Worm (Caenorhabditis elegans) whole organism, young adult: ENCODE measurements around the gene zipt-9.
A peak's percentile ranks its signal among the peaks of the same experiment; 100 is the strongest.

Source experiments
- B0019.2 ChIP-seq: fragments of 200-800 bp; sonication (Bioruptor generic); conservative IDR thresholded peaks from 2 replicates; pipeline ENCODE4 v1.3.6; 2022; ENCODE audit warnings: missing genetic modification reagents, missing genetic modification characterization, missing compliant biosample characterization
- C06A6.2 ChIP-seq: fragments of 200-800 bp; sonication (Bioruptor generic); conservative IDR thresholded peaks from 2 replicates; pipeline ENCODE4 v1.3.6; 2022; ENCODE audit warnings: missing genetic modification characterization, missing compliant biosample characterization
- C17E4.6 ChIP-seq: fragments of 200-800 bp; sonication (Bioruptor generic); IDR thresholded peaks from 2 replicates; pipeline ENCODE4 v1.3.6; 2022; ENCODE audit warnings: missing genetic modification reagents, missing genetic modification characterization, missing compliant biosample characterization
- F22D6.2 ChIP-seq: sonication (generic microtip); optimal IDR thresholded peaks from 2 replicates; lab custom pipeline; 2016; ENCODE audit warnings: mild to moderate bottlenecking, missing genetic modification characterization, missing compliant biosample characterization
- F33H1.4 ChIP-seq: fragments of 200-800 bp; sonication (Bioruptor generic); IDR thresholded peaks from 2 replicates; pipeline ENCODE4 v1.3.6; 2022; ENCODE audit warnings: missing genetic modification reagents, missing genetic modification characterization, missing compliant biosample characterization
- F37B4.10 ChIP-seq: fragments of 200-800 bp; sonication (Bioruptor generic); IDR thresholded peaks from 2 replicates; pipeline ENCODE4 v1.3.6; 2022; ENCODE audit warnings: missing genetic modification characterization, missing compliant biosample characterization
- K11D2.4 ChIP-seq: fragments of 200-800 bp; sonication (Bioruptor generic); IDR thresholded peaks from 2 replicates; pipeline ENCODE4 v1.3.6; 2022; ENCODE audit warnings: missing genetic modification reagents, missing genetic modification characterization, missing compliant biosample characterization
- K12H6.12 ChIP-seq: fragments of 200-800 bp; sonication (Bioruptor generic); optimal IDR thresholded peaks from 2 replicates; lab custom pipeline; 2018; ENCODE audit warnings: mild to moderate bottlenecking, missing genetic modification characterization, missing compliant biosample characterization
- Y56A3A.18 ChIP-seq: fragments of 200-800 bp; sonication (Bioruptor generic); IDR thresholded peaks from 2 replicates; pipeline ENCODE4 v1.3.6; 2022; ENCODE audit warnings: missing genetic modification reagents, missing genetic modification characterization, missing compliant biosample characterization
- Y79H2A.3 ChIP-seq: fragments of 200-800 bp; sonication (Bioruptor generic); conservative IDR thresholded peaks from 2 replicates; pipeline ENCODE4 v1.3.6; 2022; ENCODE audit warnings: missing genetic modification reagents, missing genetic modification characterization, missing compliant biosample characterization
- ama-1 ChIP-seq, 3 experiments: fragments of 150-350 bp in 1 of 3; sonication (generic microtip) in 2 of 3; optimal IDR thresholded peaks; 2 replicates each; lab custom pipeline; 2014 to 2018; ENCODE audit warnings: missing biosample characterization in 2 of 3, missing genetic modification characterization in 2 of 3, missing genetic modification reagents in 2 of 3
- aptf-2 ChIP-seq: fragments of 200-800 bp; sonication (Bioruptor generic); conservative IDR thresholded peaks from 2 replicates; pipeline ENCODE4 v1.3.6; 2022; ENCODE audit warnings: missing genetic modification reagents, missing genetic modification characterization, missing compliant biosample characterization
- attf-5 ChIP-seq: fragments of 200-800 bp; sonication (Bioruptor generic); optimal IDR thresholded peaks from 2 replicates; lab custom pipeline; 2018; ENCODE audit warnings: mild to moderate bottlenecking, missing genetic modification characterization, missing compliant biosample characterization
- bed-1 ChIP-seq: fragments of 200-800 bp; sonication (Bioruptor generic); IDR thresholded peaks from 2 replicates; pipeline ENCODE4 v1.3.6; 2022; ENCODE audit warnings: missing genetic modification reagents, missing genetic modification characterization, missing compliant biosample characterization
- cebp-1 ChIP-seq, 2 experiments: fragments of 200-800 bp in 1 of 2; sonication (Bioruptor generic) in 1 of 2; sonication (generic microtip) in 1 of 2; IDR thresholded peaks in 1 of 2; optimal IDR thresholded peaks in 1 of 2; 2 replicates each; pipeline versions ENCODE4 v1.3.6 to Lab custom; 2017 to 2022; ENCODE audit warnings: missing compliant biosample characterization in 2 of 2, missing genetic modification characterization in 2 of 2, mild to moderate bottlenecking in 1 of 2, missing genetic modification reagents in 1 of 2, moderate library complexity in 1 of 2
- cebp-2 ChIP-seq: fragments of 200-800 bp; sonication (Bioruptor generic); IDR thresholded peaks from 2 replicates; pipeline ENCODE4 v1.3.6; 2022; ENCODE audit warnings: missing genetic modification characterization, missing compliant biosample characterization
- ceh-27 ChIP-seq: fragments of 200-800 bp; sonication (Bioruptor generic); optimal IDR thresholded peaks from 2 replicates; lab custom pipeline; 2018; ENCODE audit warnings: mild to moderate bottlenecking, missing genetic modification characterization, moderate library complexity, missing compliant biosample characterization
- ceh-40 ChIP-seq: fragments of 200-800 bp; sonication (Bioruptor generic); IDR thresholded peaks from 2 replicates; pipeline ENCODE4 v1.3.6; 2022; ENCODE audit warnings: missing genetic modification characterization, missing compliant biosample characterization
- ceh-91 ChIP-seq: fragments of 200-800 bp; sonication (Bioruptor generic); IDR thresholded peaks from 2 replicates; pipeline ENCODE4 v1.3.6; 2022; ENCODE audit warnings: missing genetic modification reagents, missing genetic modification characterization, missing compliant biosample characterization
- chd-7 ChIP-seq: sonication (generic microtip); optimal IDR thresholded peaks from 2 replicates; lab custom pipeline; 2016; ENCODE audit warnings: mild to moderate bottlenecking, missing genetic modification characterization, moderate library complexity, missing compliant biosample characterization
- die-1 ChIP-seq: sonication (generic microtip); optimal IDR thresholded peaks from 2 replicates; lab custom pipeline; 2016; ENCODE audit warnings: missing genotype, mild to moderate bottlenecking, missing genetic modification characterization, missing compliant biosample characterization
- egl-44 ChIP-seq: fragments of 200-800 bp; sonication (Bioruptor generic); IDR thresholded peaks from 2 replicates; pipeline ENCODE4 v1.3.6; 2022; ENCODE audit warnings: missing genetic modification reagents, missing genetic modification characterization, missing compliant biosample characterization
- fkh-3 ChIP-seq: sonication (generic microtip); optimal IDR thresholded peaks from 2 replicates; lab custom pipeline; 2016; ENCODE audit warnings: mild to moderate bottlenecking, missing genetic modification characterization, missing compliant biosample characterization
- gei-17 ChIP-seq: fragments of 200-800 bp; sonication (Bioruptor generic); optimal IDR thresholded peaks from 2 replicates; lab custom pipeline; 2018; ENCODE audit warnings: mild to moderate bottlenecking, missing genetic modification characterization, missing compliant biosample characterization
- him-1 ChIP-seq: sonication (generic microtip); optimal IDR thresholded peaks from 2 replicates; lab custom pipeline; 2016; ENCODE audit warnings: missing genotype, missing genetic modification reagents, missing genetic modification characterization, missing compliant biosample characterization
- hlh-12 ChIP-seq: sonication (generic microtip); optimal IDR thresholded peaks from 2 replicates; lab custom pipeline; 2016; ENCODE audit warnings: missing genetic modification characterization, missing compliant biosample characterization
- hlh-26 ChIP-seq: fragments of 200-800 bp; sonication (Bioruptor generic); conservative IDR thresholded peaks from 2 replicates; pipeline ENCODE4 v1.3.6; 2022; ENCODE audit warnings: missing genetic modification reagents, missing genetic modification characterization, missing compliant biosample characterization
- hmg-20 ChIP-seq: fragments of 200-800 bp; sonication (Bioruptor generic); IDR thresholded peaks from 2 replicates; pipeline ENCODE4 v1.3.6; 2022; ENCODE audit warnings: missing genetic modification reagents, missing genetic modification characterization, missing compliant biosample characterization
- let-607 ChIP-seq, 2 experiments: fragments of 200-800 bp in 1 of 2; sonication (Bioruptor generic) in 1 of 2; sonication (generic microtip) in 1 of 2; optimal IDR thresholded peaks; 2 replicates each; lab custom pipeline; 2016 to 2018; ENCODE audit warnings: mild to moderate bottlenecking in 2 of 2, missing compliant biosample characterization in 2 of 2, missing genetic modification characterization in 2 of 2, moderate library complexity in 2 of 2, missing genotype in 1 of 2
- lin-54 ChIP-seq: fragments of 200-800 bp; sonication (Bioruptor generic); optimal IDR thresholded peaks from 2 replicates; lab custom pipeline; 2018; ENCODE audit warnings: mild to moderate bottlenecking, missing genetic modification characterization, missing compliant biosample characterization
- lsl-1 ChIP-seq: fragments of 200-800 bp; sonication (Bioruptor generic); optimal IDR thresholded peaks from 2 replicates; lab custom pipeline; 2018; ENCODE audit warnings: mild to moderate bottlenecking, missing genetic modification characterization, moderate library complexity, missing compliant biosample characterization
- madf-3 ChIP-seq: fragments of 200-800 bp; sonication (Bioruptor generic); IDR thresholded peaks from 2 replicates; pipeline ENCODE4 v1.3.6; 2022; ENCODE audit warnings: missing genetic modification reagents, missing genetic modification characterization, missing compliant biosample characterization
- mel-28 ChIP-seq: sonication (generic microtip); optimal IDR thresholded peaks from 2 replicates; lab custom pipeline; 2016; ENCODE audit warnings: borderline replicate concordance, mild to moderate bottlenecking, missing genetic modification characterization, missing compliant biosample characterization
- mes-4 ChIP-seq: sonication (generic microtip); optimal IDR thresholded peaks from 2 replicates; lab custom pipeline; 2016; ENCODE audit warnings: missing genotype, missing genetic modification characterization, missing compliant biosample characterization
- nfyb-1 ChIP-seq: fragments of 200-800 bp; sonication (Bioruptor generic); IDR thresholded peaks from 2 replicates; pipeline ENCODE4 v1.3.6; 2022; ENCODE audit warnings: missing genetic modification reagents, missing genetic modification characterization, missing compliant biosample characterization
- nhr-80 ChIP-seq: sonication (generic microtip); optimal IDR thresholded peaks from 2 replicates; lab custom pipeline; 2016; ENCODE audit warnings: missing genetic modification characterization, missing compliant biosample characterization
- rcor-1 ChIP-seq: fragments of 200-800 bp; sonication (Bioruptor generic); IDR thresholded peaks from 2 replicates; pipeline ENCODE4 v1.3.6; 2022; ENCODE audit warnings: missing genetic modification reagents, missing genetic modification characterization, missing compliant biosample characterization
- rec-8 ChIP-seq, 2 experiments: sonication (generic microtip); optimal IDR thresholded peaks; 2 replicates each; lab custom pipeline; 2016; ENCODE audit warnings: mild to moderate bottlenecking in 2 of 2, missing genetic modification characterization in 2 of 2, missing genetic modification reagents in 2 of 2, missing genotype in 2 of 2, missing biosample characterization in 1 of 2, missing compliant biosample characterization in 1 of 2, moderate library complexity in 1 of 2
- repo-1 ChIP-seq: sonication (generic microtip); optimal IDR thresholded peaks from 2 replicates; lab custom pipeline; 2017; ENCODE audit warnings: mild to moderate bottlenecking, missing genetic modification characterization, missing compliant biosample characterization
- rpc-1 ChIP-seq, 2 experiments: fragments of 150-350 bp in 1 of 2; sonication (generic microtip) in 1 of 2; optimal IDR thresholded peaks; 2 replicates each; lab custom pipeline; 2014 to 2018; ENCODE audit warnings: missing biosample characterization in 1 of 2, missing genetic modification characterization in 1 of 2, missing genetic modification reagents in 1 of 2, missing genotype in 1 of 2
- snpc-1.1 ChIP-seq: sonication (generic microtip); optimal IDR thresholded peaks from 2 replicates; lab custom pipeline; 2017; ENCODE audit warnings: missing genetic modification characterization, mild to moderate bottlenecking, missing compliant biosample characterization, antibody characterized with exemption, moderate library complexity, missing genotype, missing genetic modification reagents; ENCODE audit not compliant: insufficient read depth
- snpc-4 ChIP-seq, 5 experiments: fragments of 150-350 bp in 1 of 5; sonication (generic microtip) in 4 of 5; optimal IDR thresholded peaks; 2 replicates each; lab custom pipeline; 2014 to 2018; ENCODE audit warnings: missing genetic modification characterization in 5 of 5, missing biosample characterization in 3 of 5, antibody characterized with exemption in 2 of 5, mild to moderate bottlenecking in 2 of 5, missing compliant biosample characterization in 2 of 5, missing genotype in 2 of 5, moderate library complexity in 2 of 5, missing genetic modification reagents in 1 of 5
- somi-1 ChIP-seq: fragments of 200-800 bp; sonication (Bioruptor generic); optimal IDR thresholded peaks from 2 replicates; lab custom pipeline; 2018; ENCODE audit warnings: mild to moderate bottlenecking, missing genetic modification characterization, missing compliant biosample characterization
- sptf-2 ChIP-seq: fragments of 200-800 bp; sonication (Bioruptor generic); optimal IDR thresholded peaks from 2 replicates; lab custom pipeline; 2018; ENCODE audit warnings: mild to moderate bottlenecking, missing genetic modification characterization, missing compliant biosample characterization
- unc-130 ChIP-seq: sonication (generic microtip); optimal IDR thresholded peaks from 2 replicates; lab custom pipeline; 2016; ENCODE audit warnings: missing genetic modification reagents, missing genetic modification characterization, missing compliant biosample characterization
- xnd-1 ChIP-seq: sonication (generic microtip); optimal IDR thresholded peaks from 2 replicates; lab custom pipeline; 2016; ENCODE audit warnings: missing genotype, missing genetic modification reagents, missing genetic modification characterization, missing compliant biosample characterization

The zipt-9 gene

ce11 chrV:13715223-13715686, at the start of gene zipt-9:
TSS of gene zipt-9 (minus strand) at chrV:13715273.
- TF ChIP-seq mel-28 (tag; lab: Kevin White, UChicago) (no peak), bed-1 (GFP tag; lab: Robert Waterston, UW) (no peak), egl-44 (no peak), K12H6.12 (tag; lab: Kevin White, UChicago) (peak; percentile 64), K11D2.4 (GFP tag; lab: Robert Waterston, UW) (0 out of 2 replicates have a peak, but pooled peaks have one; percentile 28), xnd-1 (tag; lab: Kevin White, UChicago) (no peak), let-607 (tag; optimal IDR thresholded peaks at IDR 0.05; lab: Kevin White, UChicago) (peak in 1 of 2 experiments; percentile 44), mes-4 (tag; lab: Kevin White, UChicago) (no peak), lsl-1 (GFP tag; lab: Kevin White, UChicago) (peak; percentile 57), cebp-2 (GFP tag; lab: Robert Waterston, UW) (no peak), hlh-12 (tag; lab: Kevin White, UChicago) (no peak), madf-3 (GFP tag; lab: Robert Waterston, UW) (no peak), somi-1 (GFP tag; lab: Kevin White, UChicago) (peak; percentile 24), ceh-40 (no peak), snpc-1.1 (tag; lab: Kevin White, UChicago) (no peak), ceh-27 (GFP tag; lab: Kevin White, UChicago) (peak; percentile 80), C17E4.6 (GFP tag; lab: Robert Waterston, UW) (no peak), sptf-2 (GFP tag; lab: Kevin White, UChicago) (no peak), rcor-1 (0 out of 2 replicates have a peak, but pooled peaks have one; percentile 16), die-1 (tag; lab: Kevin White, UChicago) (no peak), cebp-1 (GFP tag; IDR thresholded peaks at IDR 0.05; lab: Robert Waterston, UW) (no peak), cebp-1 (tag; optimal IDR thresholded peaks at IDR 0.05; lab: Kevin White, UChicago) (no peak), lin-54 (peak; percentile 58), Y79H2A.3 (no peak), F22D6.2 (tag; lab: Kevin White, UChicago) (peak; percentile 23), ceh-91 (GFP tag; lab: Robert Waterston, UW) (peak; percentile 54), F37B4.10 (no peak), B0019.2 (no peak), attf-5 (GFP tag; lab: Kevin White, UChicago) (peak; percentile 80), unc-130 (GFP tag; lab: Kevin White, UChicago) (peak; percentile 15), him-1 (tag; lab: Kevin White, UChicago) (peak; percentile 24), nfyb-1 (no peak), fkh-3 (no peak), aptf-2 (GFP tag; lab: Robert Waterston, UW) (0 out of 2 replicates have a peak, but pooled peaks have one; percentile 14), F33H1.4 (GFP tag; lab: Robert Waterston, UW) (peak; percentile 15; the same call in 1 of the 2 replicates), snpc-4 (GFP tag; optimal IDR thresholded peaks at IDR 0.05; lab: Kevin White, UChicago) (no peak), snpc-4 (tag; optimal IDR thresholded peaks at IDR 0.05; lab: Kevin White, UChicago) (peak in 2 of 4 experiments; percentile 16 to 63), hlh-26 (GFP tag; lab: Robert Waterston, UW) (no peak), C06A6.2 (GFP tag; lab: Robert Waterston, UW) (no peak), rec-8 (tag; optimal IDR thresholded peaks at IDR 0.05; lab: Kevin White, UChicago) (peak in 1 of 2 experiments; percentile 24), ama-1 (optimal IDR thresholded peaks at IDR 0.05; lab: Kevin White, UChicago) (no peak), ama-1 (GFP tag; optimal IDR thresholded peaks at IDR 0.05; lab: Kevin White, UChicago) (no peak), rpc-1 (optimal IDR thresholded peaks at IDR 0.05; lab: Kevin White, UChicago) (no peak), rpc-1 (tag; optimal IDR thresholded peaks at IDR 0.05; lab: Kevin White, UChicago) (no peak), nhr-80 (peak; percentile 49), gei-17 (GFP tag; lab: Kevin White, UChicago) (no peak), Y56A3A.18 (GFP tag; lab: Robert Waterston, UW) (no peak), repo-1 (tag; lab: Kevin White, UChicago) (no peak), chd-7 (tag; lab: Kevin White, UChicago) (no peak), hmg-20 (GFP tag; lab: Robert Waterston, UW) (no peak)
